Fruit fly (Drosophila melanogaster): ENCODE results near the gene Acer.
A peak's percentile ranks its signal among the peaks of the same experiment; 100 is the strongest.

The Acer gene

dm6 chr2L:8528951-8529430 is 7.3 kb downstream of the Acer start, which contains the start of gene CG17834 (continued):
- TF ChIP-seq ranshi (GFP tag; IDR thresholded peaks at IDR 0.05), result peak; percentile 12; the same call in 1 of the 2 replicates
- TF ChIP-seq CG2875 (GFP tag; optimal IDR thresholded peaks at IDR 0.05), result no peak
- TF ChIP-seq lab (GFP tag; optimal IDR thresholded peaks at IDR 0.05), result peak; percentile 71
- no peak for TF ChIP-seq CG2202 (tag; optimal IDR thresholded peaks at IDR 0.05)
- peak; percentile 59; the same call in 2 of the 3 replicates for TF ChIP-seq ci (GFP tag; IDR thresholded peaks at IDR 0.05)
- TF ChIP-seq Camta (GFP tag; optimal IDR thresholded peaks at IDR 0.05), result no peak
- no peak for TF ChIP-seq Asciz (GFP tag; optimal IDR thresholded peaks at IDR 0.05)
- no peak for TF ChIP-seq mld (GFP tag; IDR thresholded peaks at IDR 0.05; ENCODE audit: partially characterized antibody)
- TF ChIP-seq crc (GFP tag; optimal IDR thresholded peaks at IDR 0.05), result no peak
- TF ChIP-seq CG3995 (GFP tag; optimal IDR thresholded peaks at IDR 0.05), result peak; percentile 68
- no peak for TF ChIP-seq CG3726 (GFP tag; IDR thresholded peaks at IDR 0.05)
- TF ChIP-seq jumu (GFP tag; optimal IDR thresholded peaks at IDR 0.05), result no peak
- TF ChIP-seq NFAT (GFP tag; IDR thresholded peaks at IDR 0.05), result peak; percentile 43; the same call in 1 of the 2 replicates
- TF ChIP-seq rib (GFP tag; IDR thresholded peaks at IDR 0.05), result peak; percentile 82
- peak; percentile 16 for TF ChIP-seq HHEX (GFP tag; optimal IDR thresholded peaks at IDR 0.05)
- peak; percentile 40 for TF ChIP-seq CG6765 (GFP tag; optimal IDR thresholded peaks at IDR 0.05)
- no peak for TF ChIP-seq Lim3 (GFP tag; IDR thresholded peaks at IDR 0.05)
- 0 out of 2 replicates have a peak, but pooled peaks have one; percentile 37 for TF ChIP-seq bowl (GFP tag; IDR thresholded peaks at IDR 0.05)
- no peak for TF ChIP-seq ind (GFP tag; optimal IDR thresholded peaks at IDR 0.05)
- peak; percentile 48; the same call in 1 of the 2 replicates for TF ChIP-seq Bgb (GFP tag; IDR thresholded peaks at IDR 0.05; ENCODE audit: partially characterized antibody)
- no peak for TF ChIP-seq CG30403 (GFP tag; optimal IDR thresholded peaks at IDR 0.05)
- TF ChIP-seq CHES-1-like (GFP tag; optimal IDR thresholded peaks at IDR 0.05), result no peak
- peak; percentile 11 for TF ChIP-seq Fer3 (tag; optimal IDR thresholded peaks at IDR 0.05)
- no peak for TF ChIP-seq CG10366 (GFP tag; IDR thresholded peaks at IDR 0.05)
- TF ChIP-seq CG42726 (GFP tag; IDR thresholded peaks at IDR 0.05; ENCODE audit: partially characterized antibody), result peak; percentile 37; the same call in 1 of the 2 replicates
- TF ChIP-seq gem (tag; optimal IDR thresholded peaks at IDR 0.05), result no peak
- TF ChIP-seq CG11723 (GFP tag; optimal IDR thresholded peaks at IDR 0.05), result no peak
- TF ChIP-seq dysf (GFP tag; IDR thresholded peaks at IDR 0.05), result no peak
- peak; percentile 70; the same call in 2 of the 3 replicates for TF ChIP-seq otp (GFP tag; IDR thresholded peaks at IDR 0.05)
- peak; percentile 59 for TF ChIP-seq CG13894 (tag; optimal IDR thresholded peaks at IDR 0.05)
- 0 out of 2 replicates have a peak, but pooled peaks have one; percentile 9 for TF ChIP-seq klu (GFP tag; IDR thresholded peaks at IDR 0.05)
- TF ChIP-seq CG13296 (GFP tag; optimal IDR thresholded peaks at IDR 0.05), result peak; percentile 30
- TF ChIP-seq Adf1 (GFP tag; IDR thresholded peaks at IDR 0.05), result peak; percentile 22; the same call in 1 of the 2 replicates
- no peak for TF ChIP-seq CG11398 (GFP tag; optimal IDR thresholded peaks at IDR 0.05)
- no peak for TF ChIP-seq CG4820 (GFP tag; optimal IDR thresholded peaks at IDR 0.05)
- peak; percentile 68 for TF ChIP-seq sug (tag; optimal IDR thresholded peaks at IDR 0.05)
- TF ChIP-seq dmrt11E (tag; optimal IDR thresholded peaks at IDR 0.05), result no peak
- no peak for TF ChIP-seq tgo (GFP tag; IDR thresholded peaks at IDR 0.05)
- 0 out of 2 replicates have a peak, but pooled peaks have one; percentile 16 for TF ChIP-seq CG9932 (GFP tag; IDR thresholded peaks at IDR 0.05)
- TF ChIP-seq D19A (tag; optimal IDR thresholded peaks at IDR 0.05), result no peak
- TF ChIP-seq sr (GFP tag; IDR thresholded peaks at IDR 0.05), result no peak
- no peak for TF ChIP-seq CG6272 (GFP tag; IDR thresholded peaks at IDR 0.05)
- peak; percentile 65 for TF ChIP-seq nom (GFP tag; optimal IDR thresholded peaks at IDR 0.05)
- TF ChIP-seq Spps (tag; optimal IDR thresholded peaks at IDR 0.05), result no peak
- peak; percentile 70 for TF ChIP-seq Med (GFP tag)
- peak; percentile 13; the same call in 1 of the 2 replicates for TF ChIP-seq ara (GFP tag; IDR thresholded peaks at IDR 0.05)
- TF ChIP-seq Myb (GFP tag; optimal IDR thresholded peaks at IDR 0.05), result no peak
- peak; percentile 77 for TF ChIP-seq crol (GFP tag; IDR thresholded peaks at IDR 0.05)
- TF ChIP-seq Hr78 (GFP tag; optimal IDR thresholded peaks at IDR 0.05), result peak in 1 of 2 experiments; percentile 85
- TF ChIP-seq CG15696 (tag; optimal IDR thresholded peaks at IDR 0.05), result no peak
